Fruit fly (Drosophila melanogaster) whole organism: ENCODE measurements around the gene Tsp86D.

ENCODE experiments used
- CG8478 ChIP-seq: fragments of >200 bp; optimal IDR thresholded peaks from 2 replicates; lab custom pipeline; 2018; ENCODE audit warnings: inconsistent platforms
- Dll ChIP-seq: fragments of >200 bp; optimal IDR thresholded peaks from 2 replicates; lab custom pipeline; 2017
- EcR ChIP-seq, 2 experiments: fragments of >200 bp; optimal IDR thresholded peaks; 2 replicates each; lab custom pipeline; 2017; ENCODE audit warnings: missing biosample characterization in 2 of 2, missing genetic modification characterization in 2 of 2, missing genetic modification reagents in 2 of 2
- pan ChIP-seq: fragments of >200 bp; optimal IDR thresholded peaks from 2 replicates; lab custom pipeline; 2017
- psq ChIP-seq: fragments of >200 bp; optimal IDR thresholded peaks from 2 replicates; lab custom pipeline; 2017
- usp ChIP-seq: fragments of >200 bp; optimal IDR thresholded peaks from 2 replicates; lab custom pipeline; 2017; ENCODE audit warnings: missing biosample characterization, missing genetic modification characterization, mixed read lengths

Tsp86D gene

dm6 chr3R:10868427-10868962, at the start of gene Tsp86D, which contains the start of gene SelR:
Tsp86D (plus strand) TSS chr3R:10868708.
SelR (minus strand) TSS chr3R:10868642.
- TF ChIP-seq psq (lab: Kevin White, UChicago) (no peak), pan (no peak), usp (GFP tag; lab: Kevin White, UChicago) (no peak), Dll (no peak), CG8478 (lab: Kevin White, UChicago) (no peak), EcR (GFP tag; optimal IDR thresholded peaks at IDR 0.05; lab: Kevin White, UChicago) (no peak)

dm6 chr3R:10826796-10827524, 41.5 kb upstream of the Tsp86D start, which contains the start of gene Cad86C:
Cad86C (plus strand) TSS chr3R:10827079.
- TF ChIP-seq usp (GFP tag; lab: Kevin White, UChicago) (no peak), psq (lab: Kevin White, UChicago) (no peak), Dll (peak; percentile 84)

dm6 chr3R:10828688-10829087, 39.8 kb upstream of the Tsp86D start:
- no peak for TF ChIP-seq Dll
- no peak for TF ChIP-seq CG8478 (lab: Kevin White, UChicago)
- TF ChIP-seq psq (lab: Kevin White, UChicago), result no peak
- TF ChIP-seq usp (GFP tag; lab: Kevin White, UChicago), result no peak
- no peak for TF ChIP-seq pan
- TF ChIP-seq EcR (GFP tag; optimal IDR thresholded peaks at IDR 0.05; lab: Kevin White, UChicago), result no peak

- TF ChIP-seq pan (no peak), Dll (no peak), EcR (GFP tag; optimal IDR thresholded peaks at IDR 0.05; lab: Kevin White, UChicago) (no peak)
Measured at dm6 chr3R:10829746-10830145, 38.8 kb upstream of the Tsp86D start.

dm6 chr3R:10832526-10833165, 35.9 kb upstream of the Tsp86D start:
- TF ChIP-seq usp (GFP tag; lab: Kevin White, UChicago) (no peak), EcR (GFP tag; optimal IDR thresholded peaks at IDR 0.05; lab: Kevin White, UChicago) (no peak), psq (lab: Kevin White, UChicago) (no peak), pan (no peak)

dm6 chr3R:10834893-10835292, 33.6 kb upstream of the Tsp86D start:
- TF ChIP-seq psq (lab: Kevin White, UChicago) (no peak), EcR (GFP tag; optimal IDR thresholded peaks at IDR 0.05; lab: Kevin White, UChicago) (no peak), Dll (no peak), usp (GFP tag; lab: Kevin White, UChicago) (no peak), CG8478 (lab: Kevin White, UChicago) (no peak), pan (no peak)

- TF ChIP-seq CG8478 (lab: Kevin White, UChicago) (no peak), EcR (GFP tag; optimal IDR thresholded peaks at IDR 0.05; lab: Kevin White, UChicago) (no peak), psq (lab: Kevin White, UChicago) (no peak), Dll (no peak), pan (no peak), usp (GFP tag; lab: Kevin White, UChicago) (no peak)
Measured at dm6 chr3R:10836924-10837323, 31.6 kb upstream of the Tsp86D start.

dm6 chr3R:10842422-10842821, 26.1 kb upstream of the Tsp86D start:
- TF ChIP-seq Dll, result no peak
- TF ChIP-seq CG8478 (lab: Kevin White, UChicago), result no peak
- TF ChIP-seq pan, result no peak
- TF ChIP-seq psq (lab: Kevin White, UChicago), result no peak
- no peak for TF ChIP-seq EcR (GFP tag; optimal IDR thresholded peaks at IDR 0.05; lab: Kevin White, UChicago)
- TF ChIP-seq usp (GFP tag; lab: Kevin White, UChicago), result no peak

- no peak for TF ChIP-seq CG8478 (lab: Kevin White, UChicago)
- TF ChIP-seq EcR (GFP tag; optimal IDR thresholded peaks at IDR 0.05; lab: Kevin White, UChicago), result no peak
- TF ChIP-seq Dll, result no peak
- TF ChIP-seq psq (lab: Kevin White, UChicago), result no peak
- TF ChIP-seq usp (GFP tag; lab: Kevin White, UChicago), result no peak
- no peak for TF ChIP-seq pan
Measured at dm6 chr3R:10849515-10849973, 19.0 kb upstream of the Tsp86D start, which contains the start of gene CG42394. CG42394 (plus strand) TSS chr3R:10849825.

dm6 chr3R:10850636-10851035, 17.9 kb upstream of the Tsp86D start:
- TF ChIP-seq Dll (no peak), pan (peak; percentile 44)

- TF ChIP-seq pan (no peak), CG8478 (lab: Kevin White, UChicago) (no peak), EcR (GFP tag; optimal IDR thresholded peaks at IDR 0.05; lab: Kevin White, UChicago) (no peak), Dll (no peak), usp (GFP tag; lab: Kevin White, UChicago) (no peak), psq (lab: Kevin White, UChicago) (no peak)
Measured at dm6 chr3R:10852232-10852774, 16.2 kb upstream of the Tsp86D start, which contains the start of gene CG4565. CG4565 (plus strand) TSS chr3R:10852724.

- TF ChIP-seq CG8478 (lab: Kevin White, UChicago), result no peak
- TF ChIP-seq EcR (GFP tag; optimal IDR thresholded peaks at IDR 0.05; lab: Kevin White, UChicago), result no peak
- no peak for TF ChIP-seq pan
- TF ChIP-seq Dll, result no peak
- TF ChIP-seq usp (GFP tag; lab: Kevin White, UChicago), result no peak
- no peak for TF ChIP-seq psq (lab: Kevin White, UChicago)
Measured at dm6 chr3R:10854243-10854874, 14.1 kb upstream of the Tsp86D start, which contains the start of the genes CG6567 and CG4511. CG6567 (minus strand) TSS chr3R:10854451. CG4511 (plus strand) TSS chr3R:10854501.
